Worm (Caenorhabditis elegans): ENCODE data around the gene F09F9.2.

DNA sequence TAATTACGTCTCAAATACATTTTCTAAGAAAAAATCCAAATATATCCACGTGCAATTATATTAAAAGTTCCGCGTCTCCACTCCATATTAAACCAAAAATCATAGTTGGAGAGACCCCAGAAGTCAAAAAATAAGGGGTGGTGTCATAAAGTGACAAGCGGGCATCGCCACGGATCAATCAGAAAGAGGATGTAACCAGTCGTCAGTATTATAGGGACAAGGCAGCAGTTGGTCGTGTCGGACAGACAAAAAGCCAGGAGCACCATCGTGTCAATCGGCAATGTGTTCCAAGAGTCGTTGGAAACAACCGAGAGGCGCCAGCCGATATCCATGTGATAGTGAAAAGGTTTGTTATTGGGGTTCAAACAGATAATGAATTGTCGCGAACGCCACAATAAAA lies 35.3 kb downstream of the F09F9.2 start:
- no peak for TF ChIP-seq ets-4 (GFP tag; optimal IDR thresholded peaks at IDR 0.05)
- TF ChIP-seq ama-1 (optimal IDR thresholded peaks at IDR 0.05), result no peak
- no peak for TF ChIP-seq ama-1 (GFP tag; optimal IDR thresholded peaks at IDR 0.05)
- TF ChIP-seq lag-1 (GFP tag; IDR thresholded peaks at IDR 0.05), result no peak
- TF ChIP-seq ZK185.1 (tag; optimal IDR thresholded peaks at IDR 0.05; ENCODE audit: poor library complexity, severe bottlenecking), result no peak
- no peak for TF ChIP-seq pha-4 (tag; optimal IDR thresholded peaks at IDR 0.05)
- TF ChIP-seq Y67H2A.10 (GFP tag; conservative IDR thresholded peaks at IDR 0.05), result no peak
- TF ChIP-seq bed-1 (GFP tag; IDR thresholded peaks at IDR 0.05), result no peak
- TF ChIP-seq T26A5.8 (tag; optimal IDR thresholded peaks at IDR 0.05), result no peak
- no peak for TF ChIP-seq nhr-90 (tag; optimal IDR thresholded peaks at IDR 0.05)
